Fruit fly (Drosophila melanogaster) whole organism, embryonic: Measurements from ENCODE around the gene Baldspot.

ENCODE experiments used
- CG10267 ChIP-seq: fragments of 200-800 bp; sonication (Bioruptor generic); optimal IDR thresholded peaks from 2 replicates; lab custom pipeline; 2018; ENCODE audit warnings: missing biosample characterization, mild to moderate bottlenecking, missing genetic modification characterization, moderate library complexity
- CG10321 ChIP-seq: fragments of 200-800 bp; sonication (Bioruptor generic); IDR thresholded peaks from 2 replicates; pipeline ENCODE4 v1.3.6; 2022; ENCODE audit warnings: missing biosample characterization, missing genetic modification characterization
- CG11085 ChIP-seq: fragments of 200-800 bp; sonication (Bioruptor generic); IDR thresholded peaks from 2 replicates; pipeline ENCODE4 v1.3.6; 2022; ENCODE audit warnings: missing biosample characterization, missing genetic modification characterization
- CG11398 ChIP-seq: fragments of 200-800 bp; sonication (Bioruptor generic); optimal IDR thresholded peaks from 2 replicates; lab custom pipeline; 2016; ENCODE audit warnings: missing biosample characterization, missing genetic modification characterization
- CG11695 ChIP-seq: fragments of 200-800 bp; sonication (Bioruptor generic); IDR thresholded peaks from 3 replicates; pipeline ENCODE4 v1.3.6; 2022; ENCODE audit warnings: missing biosample characterization, missing genetic modification characterization
- CG12219 ChIP-seq: fragments of 200-800 bp; sonication (Bioruptor generic); optimal IDR thresholded peaks from 3 replicates; lab custom pipeline; 2018; ENCODE audit warnings: missing biosample characterization, mild to moderate bottlenecking, missing genetic modification characterization
- CG15073 ChIP-seq: fragments of 200-800 bp; sonication (Bioruptor generic); optimal IDR thresholded peaks from 2 replicates; lab custom pipeline; 2016; ENCODE audit warnings: missing biosample characterization, missing genetic modification characterization
- CG16779 ChIP-seq: fragments of 200-800 bp; sonication (Bioruptor generic); IDR thresholded peaks from 2 replicates; pipeline ENCODE4 v1.3.6; 2022; ENCODE audit warnings: missing biosample characterization, missing genetic modification characterization
- CG17829 ChIP-seq: fragments of 200-800 bp; optimal IDR thresholded peaks from 2 replicates; lab custom pipeline; 2019; ENCODE audit warnings: missing biosample characterization, mild to moderate bottlenecking, missing genetic modification characterization, moderate library complexity
- CG31365 ChIP-seq: fragments of 200-800 bp; sonication (Bioruptor generic); optimal IDR thresholded peaks from 2 replicates; lab custom pipeline; 2018; ENCODE audit warnings: missing biosample characterization, mild to moderate bottlenecking, missing genetic modification characterization
- CG31388 ChIP-seq: fragments of 200-800 bp; sonication (Bioruptor generic); optimal IDR thresholded peaks from 2 replicates; lab custom pipeline; 2016; ENCODE audit warnings: missing biosample characterization, missing genetic modification characterization
- CG31441 ChIP-seq: fragments of 200-800 bp; sonication (Bioruptor generic); IDR thresholded peaks from 2 replicates; pipeline ENCODE4 v1.3.6; 2022; ENCODE audit warnings: missing biosample characterization, missing genetic modification characterization
- CG34422 ChIP-seq: fragments of 200-800 bp; sonication (Bioruptor generic); IDR thresholded peaks from 3 replicates; pipeline ENCODE4 v1.3.6; 2022; ENCODE audit warnings: missing biosample characterization, missing genetic modification characterization
- CG3838 ChIP-seq: fragments of 200-800 bp; sonication (Bioruptor generic); optimal IDR thresholded peaks from 3 replicates; lab custom pipeline; 2016; ENCODE audit warnings: missing biosample characterization, missing genetic modification characterization
- CG4282 ChIP-seq: fragments of 200-800 bp; sonication (Bioruptor generic); optimal IDR thresholded peaks from 2 replicates; lab custom pipeline; 2016; ENCODE audit warnings: missing biosample characterization, missing genetic modification characterization
- CG6254 ChIP-seq: fragments of 200-800 bp; sonication (Bioruptor generic); optimal IDR thresholded peaks from 3 replicates; lab custom pipeline; 2017; ENCODE audit warnings: mild to moderate bottlenecking, missing biosample characterization, missing genetic modification reagents, missing genetic modification characterization
- CG6689 ChIP-seq: fragments of 200-800 bp; sonication (Bioruptor generic); IDR thresholded peaks from 2 replicates; pipeline ENCODE4 v1.3.6; 2022; ENCODE audit warnings: missing biosample characterization, missing genetic modification characterization
- CG6854 ChIP-seq: fragments of 200-800 bp; sonication (Bioruptor generic); optimal IDR thresholded peaks from 3 replicates; lab custom pipeline; 2017; ENCODE audit warnings: missing biosample characterization, mild to moderate bottlenecking, missing genetic modification characterization
- CG7271 ChIP-seq: fragments of 200-800 bp; sonication (Bioruptor generic); optimal IDR thresholded peaks from 2 replicates; lab custom pipeline; 2018; ENCODE audit warnings: missing biosample characterization, mild to moderate bottlenecking, missing genetic modification characterization, moderate library complexity
- CG7556 ChIP-seq: fragments of 200-800 bp; sonication (Bioruptor generic); optimal IDR thresholded peaks from 2 replicates; lab custom pipeline; 2017; ENCODE audit warnings: missing biosample characterization, mild to moderate bottlenecking, missing genetic modification characterization
- CHES-1-like ChIP-seq: fragments of 200-800 bp; sonication (Bioruptor generic); optimal IDR thresholded peaks from 2 replicates; lab custom pipeline; 2016; ENCODE audit warnings: missing biosample characterization, missing genetic modification characterization
- CoRest ChIP-seq: fragments of 200-800 bp; sonication (Bioruptor generic); optimal IDR thresholded peaks from 3 replicates; lab custom pipeline; 2018; ENCODE audit warnings: missing biosample characterization, mild to moderate bottlenecking, missing genetic modification characterization, moderate library complexity
- Hmx ChIP-seq: fragments of 200-800 bp; sonication (Bioruptor generic); optimal IDR thresholded peaks from 2 replicates; lab custom pipeline; 2016; ENCODE audit warnings: missing biosample characterization, missing genetic modification characterization
- Hr51 ChIP-seq, 2 experiments: fragments of 200-800 bp; sonication (Bioruptor generic); optimal IDR thresholded peaks; 2 replicates in 1 of 2; 3 replicates in 1 of 2; lab custom pipeline; 2016 to 2018; ENCODE audit warnings: missing biosample characterization in 2 of 2, missing genetic modification characterization in 2 of 2, mild to moderate bottlenecking in 1 of 2, moderate library complexity in 1 of 2
- Lpt ChIP-seq: fragments of >200 bp; optimal IDR thresholded peaks from 2 replicates; lab custom pipeline; 2018; ENCODE audit warnings: missing biosample characterization, missing genetic modification characterization
- Nf-YC ChIP-seq: fragments of 200-800 bp; optimal IDR thresholded peaks from 3 replicates; lab custom pipeline; 2019; ENCODE audit warnings: missing biosample characterization, mild to moderate bottlenecking, missing genetic modification characterization, moderate library complexity
- Usf ChIP-seq: fragments of 200-800 bp; sonication (Bioruptor generic); optimal IDR thresholded peaks from 2 replicates; lab custom pipeline; 2017; ENCODE audit warnings: missing genotype, missing biosample characterization, missing genetic modification characterization
- ab ChIP-seq: fragments of 200-800 bp; sonication (Bioruptor generic); optimal IDR thresholded peaks from 2 replicates; lab custom pipeline; 2016; ENCODE audit warnings: missing biosample characterization, missing genetic modification characterization
- ara ChIP-seq: fragments of 200-800 bp; sonication (Bioruptor generic); IDR thresholded peaks from 2 replicates; pipeline ENCODE4 v1.3.6; 2022; ENCODE audit warnings: missing biosample characterization, missing genetic modification characterization
- az2 ChIP-seq: fragments of 200-800 bp; sonication (Bioruptor generic); optimal IDR thresholded peaks from 3 replicates; lab custom pipeline; 2016; ENCODE audit warnings: missing biosample characterization, missing genetic modification characterization
- bowl ChIP-seq: fragments of 200-800 bp; sonication (Bioruptor generic); IDR thresholded peaks from 2 replicates; pipeline ENCODE4 v1.3.6; 2022; ENCODE audit warnings: missing biosample characterization, missing genetic modification characterization
- chinmo ChIP-seq: fragments of 200-800 bp; sonication (Bioruptor generic); IDR thresholded peaks from 4 replicates; pipeline ENCODE4 v1.3.6; 2022; ENCODE audit warnings: missing biosample characterization, missing genetic modification characterization; ENCODE audit not compliant: partially characterized antibody
- disco-r ChIP-seq: fragments of 200-800 bp; sonication (Bioruptor generic); optimal IDR thresholded peaks from 2 replicates; lab custom pipeline; 2016; ENCODE audit warnings: missing biosample characterization, missing genetic modification characterization
- fd102C ChIP-seq: fragments of 200-800 bp; sonication (Bioruptor generic); optimal IDR thresholded peaks from 2 replicates; lab custom pipeline; 2018; ENCODE audit warnings: missing biosample characterization, mild to moderate bottlenecking, missing genetic modification characterization, moderate library complexity
- gsb ChIP-seq: fragments of 200-800 bp; sonication (Bioruptor generic); IDR thresholded peaks from 2 replicates; pipeline ENCODE4 v1.3.6; 2022; ENCODE audit warnings: missing biosample characterization, missing genetic modification characterization
- gsb-n ChIP-seq: fragments of 200-800 bp; sonication (Bioruptor generic); optimal IDR thresholded peaks from 3 replicates; lab custom pipeline; 2018; ENCODE audit warnings: missing biosample characterization, mild to moderate bottlenecking, missing genetic modification characterization
- gt ChIP-seq: fragments of 200-800 bp; sonication (Bioruptor generic); IDR thresholded peaks from 2 replicates; pipeline ENCODE4 v1.3.6; 2022; ENCODE audit warnings: missing biosample characterization, missing genetic modification characterization
- inv ChIP-seq: fragments of 200-800 bp; sonication (Bioruptor generic); IDR thresholded peaks from 2 replicates; pipeline ENCODE4 v1.3.6; 2022; ENCODE audit warnings: missing biosample characterization, missing genetic modification characterization; ENCODE audit not compliant: partially characterized antibody
- kni ChIP-seq: fragments of 200-800 bp; sonication (Bioruptor generic); optimal IDR thresholded peaks from 3 replicates; lab custom pipeline; 2017; ENCODE audit warnings: mild to moderate bottlenecking, missing biosample characterization, missing genetic modification reagents, missing genetic modification characterization
- lov ChIP-seq, 2 experiments: fragments of 200-800 bp in 1 of 2; fragments of >200 bp in 1 of 2; sonication (Bioruptor generic) in 1 of 2; IDR thresholded peaks in 1 of 2; optimal IDR thresholded peaks in 1 of 2; 2 replicates in 1 of 2; 3 replicates in 1 of 2; pipeline versions ENCODE4 v1.3.6 to Lab custom; 2017 to 2022; ENCODE audit warnings: missing biosample characterization in 1 of 2, missing genetic modification characterization in 1 of 2
- nau ChIP-seq: fragments of 200-800 bp; sonication (Bioruptor generic); optimal IDR thresholded peaks from 3 replicates; lab custom pipeline; 2017; ENCODE audit warnings: missing biosample characterization, mild to moderate bottlenecking, missing genetic modification characterization, missing genetic modification reagents
- pb ChIP-seq: fragments of 200-800 bp; sonication (Bioruptor generic); optimal IDR thresholded peaks from 3 replicates; lab custom pipeline; 2016; ENCODE audit warnings: missing biosample characterization, missing genetic modification characterization
- phol ChIP-seq: fragments of 200-800 bp; sonication (Bioruptor generic); optimal IDR thresholded peaks from 3 replicates; lab custom pipeline; 2018; ENCODE audit warnings: missing biosample characterization, mild to moderate bottlenecking, missing genetic modification characterization, moderate library complexity
- prd ChIP-seq, 3 experiments: fragments of >200 bp in 2 of 3; fragments of 200-800 bp in 1 of 3; sonication (Bioruptor generic) in 1 of 3; optimal IDR thresholded peaks in 2 of 3; IDR thresholded peaks in 1 of 3; 2 replicates in 2 of 3; 3 replicates in 1 of 3; pipeline versions ENCODE4 v1.3.6 to Lab custom; 2017 to 2022; ENCODE audit warnings: missing biosample characterization in 1 of 3, missing genetic modification characterization in 1 of 3
- row ChIP-seq: fragments of 200-800 bp; sonication (Bioruptor generic); IDR thresholded peaks from 3 replicates; pipeline ENCODE4 v1.3.6; 2022; ENCODE audit warnings: missing biosample characterization, missing genetic modification characterization
- slou ChIP-seq: fragments of 200-800 bp; sonication (Bioruptor generic); optimal IDR thresholded peaks from 3 replicates; lab custom pipeline; 2016; ENCODE audit warnings: missing biosample characterization, missing genetic modification characterization
- stc ChIP-seq: fragments of 200-800 bp; sonication (Bioruptor generic); IDR thresholded peaks from 2 replicates; pipeline ENCODE4 v1.3.6; 2022; ENCODE audit warnings: missing biosample characterization, missing genetic modification characterization

Gene Baldspot

dm6 chr3L:16661167-16662109 lies at the start of gene Baldspot (continued):
- TF ChIP-seq Nf-YC: peak; percentile 58
- TF ChIP-seq CG10321 (GFP tag; lab: Robert Waterston, UW): no peak
- TF ChIP-seq CG12219 (GFP tag; lab: Kevin White, UChicago): peak; percentile 45
- peak; percentile 80 for TF ChIP-seq CG6254 (GFP tag; lab: Kevin White, UChicago)
- TF ChIP-seq CG11085 (GFP tag; lab: Robert Waterston, UW): peak; percentile 11; the same call in 1 of the 2 replicates
- TF ChIP-seq gsb-n (tag; lab: Kevin White, UChicago): peak; percentile 71
- peak; percentile 84 for TF ChIP-seq CG7556
- TF ChIP-seq prd (optimal IDR thresholded peaks at IDR 0.05; lab: Kevin White, UChicago): no peak
- peak; percentile 81 for TF ChIP-seq prd (GFP tag; IDR thresholded peaks at IDR 0.05; lab: Robert Waterston, UW)
- peak; percentile 60 for TF ChIP-seq CG31441 (GFP tag; lab: Robert Waterston, UW)
- TF ChIP-seq chinmo: peak; percentile 71; the same call in 3 of the 4 replicates
- TF ChIP-seq CG6689 (GFP tag; lab: Robert Waterston, UW): peak; percentile 69
- peak; percentile 68 for TF ChIP-seq CG17829 (tag; lab: Kevin White, UChicago)
- peak; percentile 82; the same call in 2 of the 3 replicates for TF ChIP-seq CG34422 (GFP tag; lab: Robert Waterston, UW)
- TF ChIP-seq CG7271 (tag; lab: Kevin White, UChicago): peak; percentile 68
- peak; percentile 35; the same call in 1 of the 3 replicates for TF ChIP-seq CG11695 (GFP tag; lab: Robert Waterston, UW)
- peak; percentile 48; the same call in 1 of the 2 replicates for TF ChIP-seq gsb (GFP tag; lab: Robert Waterston, UW)
- TF ChIP-seq CoRest: peak; percentile 51
- TF ChIP-seq gt: no peak
- peak; percentile 76 for TF ChIP-seq CG6854
- TF ChIP-seq slou (GFP tag; lab: Kevin White, UChicago): no peak
- peak; percentile 81 for TF ChIP-seq CG31365 (tag; lab: Kevin White, UChicago)
- peak; percentile 85 for TF ChIP-seq CG10267 (tag; lab: Kevin White, UChicago)
- TF ChIP-seq disco-r: no peak
- no peak for TF ChIP-seq lov (optimal IDR thresholded peaks at IDR 0.05; lab: Kevin White, UChicago)
- no peak for TF ChIP-seq lov (GFP tag; IDR thresholded peaks at IDR 0.05; lab: Robert Waterston, UW)
- TF ChIP-seq CG15073 (GFP tag; lab: Kevin White, UChicago): no peak
- peak; percentile 50 for TF ChIP-seq CHES-1-like
- peak; percentile 53; the same call in 1 of the 2 replicates for TF ChIP-seq stc
- peak; percentile 97 for TF ChIP-seq CG4282
- peak; percentile 6 to 46 for TF ChIP-seq Hr51 (GFP tag; optimal IDR thresholded peaks at IDR 0.05; lab: Kevin White, UChicago)
- no peak for TF ChIP-seq bowl (GFP tag; lab: Robert Waterston, UW)
- TF ChIP-seq ab (GFP tag; lab: Kevin White, UChicago): no peak
- 0 out of 2 replicates have a peak, but pooled peaks have one; percentile 15 for TF ChIP-seq inv (GFP tag; lab: Robert Waterston, UW)
- TF ChIP-seq CG11398 (GFP tag; lab: Kevin White, UChicago): peak; percentile 37
- peak; percentile 88 for TF ChIP-seq row
- peak; percentile 41 for TF ChIP-seq fd102C
- TF ChIP-seq phol: peak; percentile 89
- TF ChIP-seq kni: peak; percentile 54
- TF ChIP-seq az2 (GFP tag; lab: Kevin White, UChicago): peak; percentile 14
- peak; percentile 68 for TF ChIP-seq ara (GFP tag; lab: Robert Waterston, UW)
- TF ChIP-seq CG16779 (GFP tag; lab: Robert Waterston, UW): no peak
- TF ChIP-seq pb (GFP tag; lab: Kevin White, UChicago): peak; percentile 91
- TF ChIP-seq Usf (GFP tag; lab: Kevin White, UChicago): peak; percentile 16
- TF ChIP-seq Lpt (GFP tag; lab: Kevin White, UChicago): no peak
- TF ChIP-seq Hmx (GFP tag; lab: Kevin White, UChicago): peak; percentile 68
- TF ChIP-seq CG3838 (GFP tag; lab: Kevin White, UChicago): no peak
- TF ChIP-seq nau (GFP tag; lab: Kevin White, UChicago): peak; percentile 65
- peak; percentile 34 for TF ChIP-seq CG31388 (GFP tag; lab: Kevin White, UChicago)
